Fruit fly (Drosophila melanogaster) whole organism, embryonic: ENCODE data around the gene CG1896.

ENCODE experiments used
- Aef1 ChIP-seq: fragments of 200-800 bp; sonication (Bioruptor generic); IDR thresholded peaks from 3 replicates; pipeline ENCODE4 v1.3.6; 2022; ENCODE audit warnings: missing biosample characterization, missing genetic modification characterization
- BEAF-32 ChIP-seq: fragments of 200-800 bp; sonication (Bioruptor generic); optimal IDR thresholded peaks from 3 replicates; lab custom pipeline; 2017; ENCODE audit warnings: missing biosample characterization, missing genetic modification characterization, mild to moderate bottlenecking, moderate library complexity, missing genetic modification reagents
- CG10321 ChIP-seq: fragments of 200-800 bp; sonication (Bioruptor generic); IDR thresholded peaks from 2 replicates; pipeline ENCODE4 v1.3.6; 2022; ENCODE audit warnings: missing biosample characterization, missing genetic modification characterization
- CG11247 ChIP-seq: fragments of 200-800 bp; sonication (Bioruptor generic); IDR thresholded peaks from 2 replicates; pipeline ENCODE4 v1.3.6; 2022; ENCODE audit warnings: missing biosample characterization, missing genetic modification characterization
- CG11456 ChIP-seq: fragments of 200-800 bp; sonication (Bioruptor generic); IDR thresholded peaks from 3 replicates; pipeline ENCODE4 v1.3.6; 2022; ENCODE audit warnings: missing biosample characterization, missing genetic modification characterization
- CG11695 ChIP-seq: fragments of 200-800 bp; sonication (Bioruptor generic); IDR thresholded peaks from 3 replicates; pipeline ENCODE4 v1.3.6; 2022; ENCODE audit warnings: missing biosample characterization, missing genetic modification characterization
- CG12744 ChIP-seq: fragments of 200-800 bp; sonication (Bioruptor generic); optimal IDR thresholded peaks from 2 replicates; lab custom pipeline; 2016; ENCODE audit warnings: missing biosample characterization, missing genetic modification characterization
- CG12942 ChIP-seq: fragments of 200-800 bp; sonication (Bioruptor generic); optimal IDR thresholded peaks from 3 replicates; lab custom pipeline; 2016; ENCODE audit warnings: missing biosample characterization, missing genetic modification characterization
- CG13775 ChIP-seq: fragments of 200-800 bp; sonication (Bioruptor generic); optimal IDR thresholded peaks from 3 replicates; lab custom pipeline; 2017; ENCODE audit warnings: missing biosample characterization, mild to moderate bottlenecking, missing genetic modification characterization
- CG17359 ChIP-seq: fragments of 200-800 bp; sonication (Bioruptor generic); optimal IDR thresholded peaks from 3 replicates; lab custom pipeline; 2018; ENCODE audit warnings: missing biosample characterization, mild to moderate bottlenecking, missing genetic modification characterization, moderate library complexity
- CG30020 ChIP-seq: fragments of 200-800 bp; optimal IDR thresholded peaks from 2 replicates; lab custom pipeline; 2019; ENCODE audit warnings: missing biosample characterization, mild to moderate bottlenecking, missing genetic modification characterization, moderate library complexity
- CG3065 ChIP-seq: fragments of 200-800 bp; sonication (Bioruptor generic); optimal IDR thresholded peaks from 2 replicates; lab custom pipeline; 2016; ENCODE audit warnings: missing biosample characterization, missing genetic modification characterization
- CG32532 ChIP-seq: fragments of 200-800 bp; sonication (Bioruptor generic); IDR thresholded peaks from 2 replicates; pipeline ENCODE4 v1.3.6; 2022; ENCODE audit warnings: missing biosample characterization, missing genetic modification characterization
- CG3407 ChIP-seq: fragments of 200-800 bp; sonication (Bioruptor generic); optimal IDR thresholded peaks from 2 replicates; lab custom pipeline; 2018; ENCODE audit warnings: missing biosample characterization, mild to moderate bottlenecking, missing genetic modification characterization
- CG3838 ChIP-seq: fragments of 200-800 bp; sonication (Bioruptor generic); optimal IDR thresholded peaks from 3 replicates; lab custom pipeline; 2016; ENCODE audit warnings: missing biosample characterization, missing genetic modification characterization
- CG43689 ChIP-seq: fragments of 200-800 bp; sonication (Bioruptor generic); IDR thresholded peaks from 2 replicates; pipeline ENCODE4 v1.3.6; 2022; ENCODE audit warnings: missing biosample characterization, missing genetic modification characterization
- CG5953 ChIP-seq: fragments of 200-800 bp; sonication (Bioruptor generic); IDR thresholded peaks from 2 replicates; pipeline ENCODE4 v1.3.6; 2022; ENCODE audit warnings: missing biosample characterization, missing genetic modification characterization
- CG8765 ChIP-seq: fragments of 200-800 bp; sonication (Bioruptor generic); IDR thresholded peaks from 2 replicates; pipeline ENCODE4 v1.3.6; 2022; ENCODE audit warnings: missing biosample characterization, missing genetic modification characterization
- CG9876 ChIP-seq: fragments of 200-800 bp; sonication (Bioruptor generic); optimal IDR thresholded peaks from 2 replicates; lab custom pipeline; 2016; ENCODE audit warnings: missing biosample characterization, missing genetic modification characterization
- CoRest ChIP-seq: fragments of 200-800 bp; sonication (Bioruptor generic); optimal IDR thresholded peaks from 3 replicates; lab custom pipeline; 2018; ENCODE audit warnings: missing biosample characterization, mild to moderate bottlenecking, missing genetic modification characterization, moderate library complexity
- Dip2 ChIP-seq: fragments of 200-800 bp; sonication (Bioruptor generic); IDR thresholded peaks from 2 replicates; pipeline ENCODE4 v1.3.6; 2022; ENCODE audit warnings: missing biosample characterization, missing genetic modification characterization
- Ets97D ChIP-seq: fragments of 200-800 bp; sonication (Bioruptor generic); optimal IDR thresholded peaks from 3 replicates; lab custom pipeline; 2016; ENCODE audit warnings: missing biosample characterization, missing genetic modification characterization
- GATAe ChIP-seq: fragments of 200-800 bp; sonication (Bioruptor generic); conservative IDR thresholded peaks from 2 replicates; pipeline ENCODE4 v1.3.6; 2022; ENCODE audit warnings: missing biosample characterization, missing genetic modification characterization
- Lhr ChIP-seq: fragments of 200-800 bp; sonication (Bioruptor generic); optimal IDR thresholded peaks from 3 replicates; lab custom pipeline; 2017; ENCODE audit warnings: mild to moderate bottlenecking, missing biosample characterization, missing genetic modification reagents, missing genetic modification characterization
- MBD-R2 ChIP-seq: fragments of 200-800 bp; sonication (Bioruptor generic); IDR thresholded peaks from 2 replicates; pipeline ENCODE4 v1.3.6; 2022; ENCODE audit warnings: missing biosample characterization, missing genetic modification characterization
- Mad ChIP-seq: fragments of 200-800 bp; sonication (Bioruptor generic); optimal IDR thresholded peaks from 2 replicates; lab custom pipeline; 2016; ENCODE audit warnings: missing biosample characterization, missing genetic modification characterization
- Med ChIP-seq: fragments of 200-800 bp; sonication (Bioruptor generic); peaks from one replicate; lab custom pipeline; 2016; ENCODE audit warnings: missing biosample characterization, missing genetic modification characterization, mild to moderate bottlenecking, inconsistent platforms, moderate library complexity
- NC2β ChIP-seq: fragments of 200-800 bp; sonication (Bioruptor generic); optimal IDR thresholded peaks from 2 replicates; lab custom pipeline; 2016; ENCODE audit warnings: missing biosample characterization, missing genetic modification characterization
- Neu2 ChIP-seq: fragments of 200-800 bp; sonication (Bioruptor generic); optimal IDR thresholded peaks from 3 replicates; lab custom pipeline; 2016; ENCODE audit warnings: missing biosample characterization, missing genetic modification characterization, borderline replicate concordance
- Side ChIP-seq: fragments of 200-800 bp; sonication (Bioruptor generic); optimal IDR thresholded peaks from 2 replicates; lab custom pipeline; 2016; ENCODE audit warnings: missing biosample characterization, missing genetic modification characterization
- Sox100B ChIP-seq: fragments of 200-800 bp; sonication (Bioruptor generic); optimal IDR thresholded peaks from 3 replicates; lab custom pipeline; 2018; ENCODE audit warnings: missing biosample characterization, mild to moderate bottlenecking, missing genetic modification characterization
- al ChIP-seq: fragments of 200-800 bp; sonication (Bioruptor generic); IDR thresholded peaks from 2 replicates; pipeline ENCODE4 v1.3.6; 2022; ENCODE audit warnings: missing biosample characterization, missing genetic modification characterization
- bcd ChIP-seq: fragments of 200-800 bp; sonication (Bioruptor generic); optimal IDR thresholded peaks from 2 replicates; lab custom pipeline; 2017; ENCODE audit warnings: missing biosample characterization, mild to moderate bottlenecking, missing genetic modification characterization
- bowl ChIP-seq: fragments of 200-800 bp; sonication (Bioruptor generic); IDR thresholded peaks from 2 replicates; pipeline ENCODE4 v1.3.6; 2022; ENCODE audit warnings: missing biosample characterization, missing genetic modification characterization
- cad ChIP-seq: fragments of >200 bp; optimal IDR thresholded peaks from 2 replicates; lab custom pipeline; 2017; ENCODE audit warnings: missing biosample characterization, missing genetic modification characterization
- chinmo ChIP-seq: fragments of 200-800 bp; sonication (Bioruptor generic); IDR thresholded peaks from 4 replicates; pipeline ENCODE4 v1.3.6; 2022; ENCODE audit warnings: missing biosample characterization, missing genetic modification characterization; ENCODE audit not compliant: partially characterized antibody
- corto ChIP-seq: fragments of 200-800 bp; sonication (Bioruptor generic); optimal IDR thresholded peaks from 2 replicates; lab custom pipeline; 2016; ENCODE audit warnings: missing biosample characterization, mild to moderate bottlenecking, missing genetic modification characterization, moderate library complexity
- dimm ChIP-seq: fragments of 200-800 bp; sonication (Bioruptor generic); IDR thresholded peaks from 2 replicates; pipeline ENCODE4 v1.3.6; 2022; ENCODE audit warnings: missing biosample characterization, missing genetic modification characterization
- dpn ChIP-seq, 2 experiments: fragments of 200-800 bp; sonication (Bioruptor generic); optimal IDR thresholded peaks; 3 replicates each; lab custom pipeline; 2016; ENCODE audit warnings: missing biosample characterization in 2 of 2, missing genetic modification characterization in 2 of 2
- hkb ChIP-seq, 2 experiments: fragments of 200-800 bp in 1 of 2; fragments of >200 bp in 1 of 2; sonication (Bioruptor generic) in 1 of 2; IDR thresholded peaks in 1 of 2; optimal IDR thresholded peaks in 1 of 2; 2 replicates each; pipeline versions ENCODE4 v1.3.6 to Lab custom; 2017 to 2022; ENCODE audit warnings: missing biosample characterization in 1 of 2, missing genetic modification characterization in 1 of 2
- hth ChIP-seq: fragments of >200 bp; optimal IDR thresholded peaks from 2 replicates; lab custom pipeline; 2017; ENCODE audit warnings: inconsistent platforms
- jigr1 ChIP-seq: fragments of 200-800 bp; sonication (Bioruptor generic); IDR thresholded peaks from 3 replicates; pipeline ENCODE4 v1.3.6; 2022; ENCODE audit warnings: missing biosample characterization, missing genetic modification characterization
- nau ChIP-seq: fragments of 200-800 bp; sonication (Bioruptor generic); optimal IDR thresholded peaks from 3 replicates; lab custom pipeline; 2017; ENCODE audit warnings: missing biosample characterization, mild to moderate bottlenecking, missing genetic modification characterization, missing genetic modification reagents
- oc ChIP-seq: fragments of 200-800 bp; sonication (Bioruptor generic); optimal IDR thresholded peaks from 2 replicates; lab custom pipeline; 2018; ENCODE audit warnings: missing biosample characterization, mild to moderate bottlenecking, missing genetic modification characterization, moderate library complexity
- pb ChIP-seq: fragments of 200-800 bp; sonication (Bioruptor generic); optimal IDR thresholded peaks from 3 replicates; lab custom pipeline; 2016; ENCODE audit warnings: missing biosample characterization, missing genetic modification characterization
- phol ChIP-seq: fragments of 200-800 bp; sonication (Bioruptor generic); optimal IDR thresholded peaks from 3 replicates; lab custom pipeline; 2018; ENCODE audit warnings: missing biosample characterization, mild to moderate bottlenecking, missing genetic modification characterization, moderate library complexity
- pnt ChIP-seq: fragments of 200-800 bp; sonication (Bioruptor generic); optimal IDR thresholded peaks from 3 replicates; lab custom pipeline; 2016; ENCODE audit warnings: missing biosample characterization, missing genetic modification characterization
- sens ChIP-seq: fragments of 200-800 bp; sonication (Bioruptor generic); peaks from one replicate; lab custom pipeline; 2016; ENCODE audit warnings: missing biosample characterization, missing genetic modification characterization
- toy ChIP-seq: fragments of 200-800 bp; sonication (Bioruptor generic); IDR thresholded peaks from 2 replicates; pipeline ENCODE4 v1.3.6; 2022; ENCODE audit warnings: missing biosample characterization, missing genetic modification characterization
- ttk ChIP-seq: fragments of 200-800 bp; sonication (Bioruptor generic); IDR thresholded peaks from 2 replicates; pipeline ENCODE4 v2.1.2; 2022; ENCODE audit warnings: missing biosample characterization, missing genetic modification characterization
- tx ChIP-seq: fragments of 200-800 bp; sonication (Bioruptor generic); optimal IDR thresholded peaks from 2 replicates; lab custom pipeline; 2016; ENCODE audit warnings: missing biosample characterization, missing genetic modification characterization

Gene CG1896

DNA sequence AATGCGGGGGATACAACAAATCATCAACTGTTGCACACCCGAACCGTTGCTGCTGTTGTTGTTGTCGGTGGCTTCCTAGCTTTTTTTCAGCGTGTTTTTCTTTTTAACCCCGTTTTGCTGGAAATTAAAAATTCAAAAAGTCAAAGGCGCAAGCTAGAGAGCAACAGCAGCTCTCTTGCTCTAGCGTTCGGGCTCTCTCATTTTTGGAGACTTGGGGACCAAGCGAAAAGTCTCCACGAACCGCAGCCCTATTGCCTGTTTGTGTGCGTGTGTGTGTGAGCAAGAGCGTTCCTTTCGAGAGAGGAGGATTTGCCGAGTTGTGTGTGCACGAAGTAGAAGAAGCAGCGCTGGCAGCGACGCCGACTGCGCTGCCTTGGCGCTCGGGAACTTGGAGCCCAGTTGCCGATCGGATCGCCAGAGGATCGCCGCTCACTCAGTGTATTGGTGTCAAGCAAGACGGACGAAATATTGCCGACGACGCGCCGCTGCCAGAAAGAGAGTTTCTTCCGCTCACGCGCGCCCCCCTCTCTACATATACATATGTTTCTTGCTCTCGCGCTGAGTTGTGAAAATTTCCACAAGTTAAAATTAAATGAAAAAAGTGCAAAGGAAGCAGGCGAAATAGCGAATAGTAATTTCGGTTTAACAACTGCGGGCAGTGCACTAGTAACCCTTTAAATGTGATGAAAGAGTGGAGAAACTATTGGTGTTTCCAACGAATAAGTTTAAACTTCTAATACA is 19.3 kb upstream of the CG1896 start:
- TF ChIP-seq CG10321 (GFP tag; lab: Robert Waterston, UW) (no peak), Neu2 (GFP tag; lab: Kevin White, UChicago) (no peak), Mad (no peak), phol (tag; lab: Kevin White, UChicago) (no peak), CG12942 (GFP tag; lab: Kevin White, UChicago) (no peak), CG13775 (GFP tag; lab: Kevin White, UChicago) (no peak), Dip2 (no peak), tx (GFP tag; lab: Kevin White, UChicago) (no peak), CG11456 (GFP tag; lab: Robert Waterston, UW) (no peak), MBD-R2 (GFP tag; lab: Robert Waterston, UW) (no peak), ttk (GFP tag; lab: Robert Waterston, UW) (0 out of 2 replicates have a peak, but pooled peaks have one; percentile 9), bowl (no peak), CG32532 (GFP tag; lab: Robert Waterston, UW) (0 out of 2 replicates have a peak, but pooled peaks have one; percentile 41), nau (GFP tag; lab: Kevin White, UChicago) (no peak), GATAe (GFP tag; lab: Robert Waterston, UW) (no peak), Ets97D (GFP tag; lab: Kevin White, UChicago) (no peak), CG11695 (GFP tag; lab: Robert Waterston, UW) (0 out of 3 replicates have a peak, but pooled peaks have one; percentile 37), hkb (optimal IDR thresholded peaks at IDR 0.05; lab: Kevin White, UChicago) (no peak), hkb (GFP tag; IDR thresholded peaks at IDR 0.05; lab: Robert Waterston, UW) (peak; percentile 60; the same call in 1 of the 2 replicates), CG11247 (GFP tag; lab: Robert Waterston, UW) (no peak), CG3838 (GFP tag; lab: Kevin White, UChicago) (no peak), Side (no peak), CG8765 (GFP tag; lab: Robert Waterston, UW) (no peak), CoRest (tag; lab: Kevin White, UChicago) (no peak), dpn (GFP tag; optimal IDR thresholded peaks at IDR 0.05; lab: Kevin White, UChicago) (peak in 1 of 2 experiments; percentile 8), CG3407 (GFP tag; lab: Kevin White, UChicago) (no peak), pb (GFP tag; lab: Kevin White, UChicago) (no peak), CG3065 (GFP tag; lab: Kevin White, UChicago) (no peak), NC2β (GFP tag; lab: Kevin White, UChicago) (no peak), hth (lab: Kevin White, UChicago) (no peak), Lhr (GFP tag; lab: Kevin White, UChicago) (no peak), CG17359 (tag; lab: Kevin White, UChicago) (no peak), bcd (no peak), CG43689 (no peak), CG5953 (GFP tag; lab: Robert Waterston, UW) (no peak), oc (no peak), jigr1 (no peak), al (GFP tag; lab: Robert Waterston, UW) (no peak), CG9876 (GFP tag; lab: Kevin White, UChicago) (no peak), CG30020 (no peak), Med (GFP tag; lab: Kevin White, UChicago) (peak; percentile 80), toy (GFP tag; lab: Robert Waterston, UW) (no peak), BEAF-32 (no peak), sens (GFP tag; lab: Kevin White, UChicago) (peak; percentile 32), corto (no peak), Aef1 (no peak), chinmo (GFP tag; lab: Robert Waterston, UW) (peak; percentile 63; the same call in 1 of the 4 replicates), dimm (no peak), pnt (no peak), CG12744 (GFP tag; lab: Kevin White, UChicago) (no peak), cad (GFP tag; lab: Kevin White, UChicago) (no peak), Sox100B (GFP tag; lab: Kevin White, UChicago) (no peak)
